Fruit fly (Drosophila melanogaster): ENCODE measurements around the gene CG42716.

dm6 chr3L:15998217-15998616, 35.4 kb upstream of the CG42716 start:
- TF ChIP-seq EcR (GFP tag; optimal IDR thresholded peaks at IDR 0.05) = no peak
- TF ChIP-seq usp (GFP tag; optimal IDR thresholded peaks at IDR 0.05) = no peak
